Fruit fly (Drosophila melanogaster) whole organism, embryonic: ENCODE measurements around the gene Rab30.

Source experiments
- Bteb2 ChIP-seq: fragments of 200-800 bp; sonication (Bioruptor generic); optimal IDR thresholded peaks from 2 replicates; lab custom pipeline; 2016; ENCODE audit warnings: missing biosample characterization, missing genetic modification characterization
- CG10274 ChIP-seq: fragments of 200-800 bp; sonication (Bioruptor generic); optimal IDR thresholded peaks from 3 replicates; lab custom pipeline; 2017; ENCODE audit warnings: missing biosample characterization, mild to moderate bottlenecking, missing genetic modification characterization
- CG10543 ChIP-seq: fragments of 200-800 bp; sonication (Bioruptor generic); optimal IDR thresholded peaks from 3 replicates; lab custom pipeline; 2017; ENCODE audit warnings: missing biosample characterization, mild to moderate bottlenecking, missing genetic modification characterization, moderate library complexity
- CG11398 ChIP-seq: fragments of 200-800 bp; sonication (Bioruptor generic); optimal IDR thresholded peaks from 2 replicates; lab custom pipeline; 2016; ENCODE audit warnings: missing biosample characterization, missing genetic modification characterization
- CG11696 ChIP-seq: fragments of 200-800 bp; sonication (Bioruptor generic); IDR thresholded peaks from 2 replicates; pipeline ENCODE4 v1.3.6; 2022; ENCODE audit warnings: missing biosample characterization, missing genetic modification characterization
- CG12071 ChIP-seq: fragments of 200-800 bp; sonication (Bioruptor generic); optimal IDR thresholded peaks from 3 replicates; lab custom pipeline; 2018; ENCODE audit warnings: missing biosample characterization, mild to moderate bottlenecking, missing genetic modification characterization
- CG12299 ChIP-seq: fragments of 200-800 bp; sonication (Bioruptor generic); optimal IDR thresholded peaks from 2 replicates; lab custom pipeline; 2018; ENCODE audit warnings: missing biosample characterization, mild to moderate bottlenecking, missing genetic modification characterization
- CG12942 ChIP-seq: fragments of 200-800 bp; sonication (Bioruptor generic); optimal IDR thresholded peaks from 3 replicates; lab custom pipeline; 2016; ENCODE audit warnings: missing biosample characterization, missing genetic modification characterization
- CG13894 ChIP-seq: fragments of 200-800 bp; sonication (Bioruptor generic); optimal IDR thresholded peaks from 3 replicates; lab custom pipeline; 2018; ENCODE audit warnings: missing biosample characterization, mild to moderate bottlenecking, missing genetic modification characterization, moderate library complexity
- CG16815 ChIP-seq: fragments of 200-800 bp; sonication (Bioruptor generic); optimal IDR thresholded peaks from 3 replicates; lab custom pipeline; 2017; ENCODE audit warnings: missing biosample characterization, mild to moderate bottlenecking, missing genetic modification characterization
- CG30431 ChIP-seq: fragments of 200-800 bp; sonication (Bioruptor generic); optimal IDR thresholded peaks from 2 replicates; lab custom pipeline; 2017; ENCODE audit warnings: missing biosample characterization, missing genetic modification characterization
- CG31365 ChIP-seq: fragments of 200-800 bp; sonication (Bioruptor generic); optimal IDR thresholded peaks from 2 replicates; lab custom pipeline; 2018; ENCODE audit warnings: missing biosample characterization, mild to moderate bottlenecking, missing genetic modification characterization
- CG3163 ChIP-seq: fragments of 200-800 bp; sonication (Bioruptor generic); optimal IDR thresholded peaks from 3 replicates; lab custom pipeline; 2016; ENCODE audit warnings: missing biosample characterization, missing genetic modification characterization
- CG4282 ChIP-seq: fragments of 200-800 bp; sonication (Bioruptor generic); optimal IDR thresholded peaks from 2 replicates; lab custom pipeline; 2016; ENCODE audit warnings: missing biosample characterization, missing genetic modification characterization
- CG4854 ChIP-seq: fragments of 200-800 bp; sonication (Bioruptor generic); optimal IDR thresholded peaks from 2 replicates; lab custom pipeline; 2016; ENCODE audit warnings: missing biosample characterization, missing genetic modification characterization, inconsistent platforms
- CG6254 ChIP-seq: fragments of 200-800 bp; sonication (Bioruptor generic); optimal IDR thresholded peaks from 3 replicates; lab custom pipeline; 2017; ENCODE audit warnings: mild to moderate bottlenecking, missing biosample characterization, missing genetic modification reagents, missing genetic modification characterization
- CG6791 ChIP-seq: fragments of 200-800 bp; sonication (Bioruptor generic); IDR thresholded peaks from 3 replicates; pipeline ENCODE4 v1.3.6; 2022; ENCODE audit warnings: missing biosample characterization, missing genetic modification characterization; ENCODE audit not compliant: partially characterized antibody
- CG8089 ChIP-seq: fragments of 200-800 bp; sonication (Bioruptor generic); optimal IDR thresholded peaks from 3 replicates; lab custom pipeline; 2016; ENCODE audit warnings: missing biosample characterization, missing genetic modification characterization
- Dbx ChIP-seq: fragments of 200-800 bp; sonication (Bioruptor generic); IDR thresholded peaks from 3 replicates; pipeline ENCODE4 v1.3.6; 2022; ENCODE audit warnings: missing biosample characterization, missing genetic modification characterization
- Kr ChIP-seq: fragments of 200-800 bp; sonication (Bioruptor generic); optimal IDR thresholded peaks from 2 replicates; lab custom pipeline; 2017; ENCODE audit warnings: missing biosample characterization, mild to moderate bottlenecking, missing genetic modification characterization
- Lhr ChIP-seq: fragments of 200-800 bp; sonication (Bioruptor generic); optimal IDR thresholded peaks from 3 replicates; lab custom pipeline; 2017; ENCODE audit warnings: mild to moderate bottlenecking, missing biosample characterization, missing genetic modification reagents, missing genetic modification characterization
- Max ChIP-seq: fragments of 200-800 bp; sonication (Bioruptor generic); optimal IDR thresholded peaks from 2 replicates; lab custom pipeline; 2016; ENCODE audit warnings: missing biosample characterization, mild to moderate bottlenecking, missing genetic modification characterization
- NFAT ChIP-seq: fragments of 200-800 bp; sonication (Bioruptor generic); IDR thresholded peaks from 2 replicates; pipeline ENCODE4 v1.3.6; 2022; ENCODE audit warnings: missing biosample characterization, missing genetic modification characterization
- Ptx1 ChIP-seq: fragments of 200-800 bp; sonication (Bioruptor generic); IDR thresholded peaks from 2 replicates; pipeline ENCODE4 v1.3.6; 2022; ENCODE audit warnings: missing biosample characterization, missing genetic modification characterization
- Vsx1 ChIP-seq: fragments of 200-800 bp; sonication (Bioruptor generic); optimal IDR thresholded peaks from 2 replicates; lab custom pipeline; 2017; ENCODE audit warnings: missing biosample characterization, mild to moderate bottlenecking, missing genetic modification characterization, missing genetic modification reagents
- ac ChIP-seq: fragments of 200-800 bp; sonication (Bioruptor generic); optimal IDR thresholded peaks from 3 replicates; lab custom pipeline; 2017; ENCODE audit warnings: missing biosample characterization, mild to moderate bottlenecking, missing genetic modification characterization
- al ChIP-seq: fragments of 200-800 bp; sonication (Bioruptor generic); IDR thresholded peaks from 2 replicates; pipeline ENCODE4 v1.3.6; 2022; ENCODE audit warnings: missing biosample characterization, missing genetic modification characterization
- amos ChIP-seq: fragments of 200-800 bp; sonication (Bioruptor generic); IDR thresholded peaks from 2 replicates; pipeline ENCODE4 v1.3.6; 2022; ENCODE audit warnings: missing biosample characterization, missing genetic modification characterization; ENCODE audit not compliant: partially characterized antibody
- ase ChIP-seq: fragments of 200-800 bp; sonication (Bioruptor generic); IDR thresholded peaks from 3 replicates; pipeline ENCODE4 v1.3.6; 2022; ENCODE audit warnings: missing biosample characterization, missing genetic modification characterization
- cg ChIP-seq: fragments of 200-800 bp; sonication (Bioruptor generic); optimal IDR thresholded peaks from 3 replicates; lab custom pipeline; 2019; ENCODE audit warnings: missing biosample characterization, mild to moderate bottlenecking, missing genetic modification characterization, moderate library complexity
- cwo ChIP-seq: fragments of 200-800 bp; sonication (Bioruptor generic); optimal IDR thresholded peaks from 3 replicates; lab custom pipeline; 2017; ENCODE audit warnings: missing biosample characterization, missing genetic modification characterization, mild to moderate bottlenecking, moderate library complexity, missing genetic modification reagents
- da ChIP-seq: fragments of 200-800 bp; sonication (Bioruptor generic); optimal IDR thresholded peaks from 2 replicates; lab custom pipeline; 2016; ENCODE audit warnings: missing biosample characterization, missing genetic modification characterization
- dati ChIP-seq: fragments of 200-800 bp; sonication (Bioruptor generic); IDR thresholded peaks from 2 replicates; pipeline ENCODE4 v1.3.6; 2022; ENCODE audit warnings: missing biosample characterization, missing genetic modification characterization
- dysf ChIP-seq: fragments of 200-800 bp; sonication (Bioruptor generic); IDR thresholded peaks from 3 replicates; pipeline ENCODE4 v1.3.6; 2022; ENCODE audit warnings: missing biosample characterization, missing genetic modification characterization
- en ChIP-seq: fragments of 200-800 bp; sonication (Bioruptor generic); optimal IDR thresholded peaks from 2 replicates; lab custom pipeline; 2016; ENCODE audit warnings: missing biosample characterization, missing genetic modification characterization
- ftz-f1 ChIP-seq: fragments of 200-800 bp; sonication (Bioruptor generic); optimal IDR thresholded peaks from 2 replicates; lab custom pipeline; 2016; ENCODE audit warnings: missing biosample characterization, missing genetic modification characterization
- gfzf ChIP-seq: fragments of 200-800 bp; sonication (Bioruptor generic); optimal IDR thresholded peaks from 2 replicates; lab custom pipeline; 2016; ENCODE audit warnings: missing biosample characterization, mild to moderate bottlenecking, missing genetic modification characterization, moderate library complexity
- grn ChIP-seq: fragments of 200-800 bp; sonication (Bioruptor generic); optimal IDR thresholded peaks from 3 replicates; lab custom pipeline; 2017; ENCODE audit warnings: missing biosample characterization, missing genetic modification characterization
- ham ChIP-seq: fragments of 200-800 bp; sonication (Bioruptor generic); IDR thresholded peaks from 2 replicates; pipeline ENCODE4 v1.3.6; 2022; ENCODE audit warnings: missing biosample characterization, missing genetic modification characterization
- kah ChIP-seq: fragments of 200-800 bp; sonication (Bioruptor generic); optimal IDR thresholded peaks from 2 replicates; lab custom pipeline; 2018; ENCODE audit warnings: missing biosample characterization, mild to moderate bottlenecking, missing genetic modification characterization
- lmd ChIP-seq: fragments of 200-800 bp; sonication (Bioruptor generic); IDR thresholded peaks from 2 replicates; pipeline ENCODE4 v1.3.6; 2022; ENCODE audit warnings: missing biosample characterization, missing genetic modification characterization
- maf-S ChIP-seq: fragments of 200-800 bp; sonication (Bioruptor generic); optimal IDR thresholded peaks from 2 replicates; lab custom pipeline; 2016; ENCODE audit warnings: missing biosample characterization, missing genetic modification characterization
- mld ChIP-seq: fragments of 200-800 bp; sonication (Bioruptor generic); IDR thresholded peaks from 3 replicates; pipeline ENCODE4 v1.3.6; 2022; ENCODE audit warnings: missing biosample characterization, missing genetic modification characterization; ENCODE audit not compliant: partially characterized antibody
- nerfin-1 ChIP-seq: fragments of 200-800 bp; sonication (Bioruptor generic); optimal IDR thresholded peaks from 3 replicates; lab custom pipeline; 2019; ENCODE audit warnings: missing biosample characterization, mild to moderate bottlenecking, missing genetic modification characterization, moderate library complexity
- nerfin-2 ChIP-seq: fragments of 200-800 bp; sonication (Bioruptor generic); IDR thresholded peaks from 2 replicates; pipeline ENCODE4 v1.3.6; 2022; ENCODE audit warnings: missing biosample characterization, missing genetic modification characterization; ENCODE audit not compliant: partially characterized antibody
- pum ChIP-seq: fragments of 200-800 bp; sonication (Bioruptor generic); optimal IDR thresholded peaks from 2 replicates; lab custom pipeline; 2016; ENCODE audit warnings: missing biosample characterization, missing genetic modification characterization
- sug ChIP-seq: fragments of 200-800 bp; optimal IDR thresholded peaks from 2 replicates; lab custom pipeline; 2019; ENCODE audit warnings: missing biosample characterization, mild to moderate bottlenecking, missing genetic modification characterization, moderate library complexity
- tin ChIP-seq: fragments of 200-800 bp; sonication (Bioruptor generic); optimal IDR thresholded peaks from 3 replicates; lab custom pipeline; 2016; ENCODE audit warnings: missing biosample characterization, missing genetic modification characterization
- toy ChIP-seq: fragments of 200-800 bp; sonication (Bioruptor generic); IDR thresholded peaks from 2 replicates; pipeline ENCODE4 v1.3.6; 2022; ENCODE audit warnings: missing biosample characterization, missing genetic modification characterization
- vvl ChIP-seq: fragments of 200-800 bp; sonication (Bioruptor generic); IDR thresholded peaks from 2 replicates; pipeline ENCODE4 v1.3.6; 2022; ENCODE audit warnings: missing biosample characterization, missing genetic modification characterization
- wek ChIP-seq: fragments of 200-800 bp; sonication (Bioruptor generic); optimal IDR thresholded peaks from 3 replicates; lab custom pipeline; 2018; ENCODE audit warnings: missing biosample characterization, mild to moderate bottlenecking, missing genetic modification characterization, moderate library complexity

Rab30 gene

DNA sequence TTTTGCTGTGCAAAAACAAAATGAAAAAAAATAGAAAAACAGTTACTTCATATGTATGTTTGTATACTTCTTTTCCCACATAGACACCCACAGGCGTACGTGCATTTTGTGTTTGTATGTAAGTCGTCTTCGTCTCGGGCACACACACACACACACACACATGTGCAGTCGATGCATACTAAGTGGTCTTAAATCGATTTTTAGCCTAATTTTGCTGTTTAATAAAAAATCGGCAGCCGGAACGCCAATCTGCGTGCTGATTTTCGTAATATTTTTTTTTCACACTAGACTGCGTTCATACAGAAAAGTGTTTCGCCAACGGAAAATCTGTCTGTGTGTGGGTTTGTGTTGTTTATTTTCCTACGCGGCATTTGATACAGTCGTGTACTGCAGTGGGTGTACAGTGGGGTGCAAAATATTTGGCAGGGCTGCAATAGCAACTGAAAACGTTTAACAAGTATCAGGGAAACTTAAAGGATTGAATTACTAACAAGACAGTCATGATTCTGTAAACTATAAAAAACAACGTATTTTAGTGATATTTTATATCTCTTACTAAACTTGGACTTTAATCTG is 782 bp upstream of the Rab30 start (continued):
- TF ChIP-seq al (GFP tag; lab: Robert Waterston, UW) (no peak), CG8089 (GFP tag; lab: Kevin White, UChicago) (peak; percentile 16), CG12299 (tag; lab: Kevin White, UChicago) (no peak), dati (no peak), CG6791 (GFP tag; lab: Robert Waterston, UW) (no peak), ftz-f1 (no peak), mld (GFP tag; lab: Robert Waterston, UW) (no peak), NFAT (peak; percentile 28; the same call in 1 of the 2 replicates), nerfin-1 (tag; lab: Kevin White, UChicago) (no peak), sug (tag; lab: Kevin White, UChicago) (peak; percentile 9), toy (no peak), Dbx (GFP tag; lab: Robert Waterston, UW) (peak; percentile 34; the same call in 1 of the 3 replicates), maf-S (GFP tag; lab: Kevin White, UChicago) (peak; percentile 14), vvl (GFP tag; lab: Robert Waterston, UW) (peak; percentile 69), cg (GFP tag; lab: Kevin White, UChicago) (peak; percentile 97), dysf (GFP tag; lab: Robert Waterston, UW) (no peak), Kr (GFP tag; lab: Kevin White, UChicago) (no peak), CG11696 (GFP tag; lab: Robert Waterston, UW) (no peak), grn (no peak), CG10274 (no peak), nerfin-2 (GFP tag; lab: Robert Waterston, UW) (no peak), Bteb2 (GFP tag; lab: Kevin White, UChicago) (no peak), CG12071 (GFP tag; lab: Kevin White, UChicago) (no peak), tin (GFP tag; lab: Kevin White, UChicago) (no peak), ase (GFP tag; lab: Robert Waterston, UW) (peak; percentile 50; the same call in 1 of the 3 replicates), kah (GFP tag; lab: Kevin White, UChicago) (peak; percentile 17), Max (GFP tag; lab: Kevin White, UChicago) (peak; percentile 30), CG30431 (GFP tag; lab: Kevin White, UChicago) (no peak), pum (GFP tag; lab: Kevin White, UChicago) (peak; percentile 14), en (GFP tag; lab: Kevin White, UChicago) (no peak), CG12942 (GFP tag; lab: Kevin White, UChicago) (no peak), Vsx1 (peak; percentile 28), CG10543 (GFP tag; lab: Kevin White, UChicago) (peak; percentile 2), CG3163 (GFP tag; lab: Kevin White, UChicago) (no peak), amos (GFP tag; lab: Robert Waterston, UW) (no peak), CG4854 (no peak), cwo (GFP tag; lab: Kevin White, UChicago) (no peak), wek (GFP tag; lab: Kevin White, UChicago) (peak; percentile 41), CG16815 (GFP tag; lab: Kevin White, UChicago) (no peak), CG13894 (tag; lab: Kevin White, UChicago) (no peak), CG11398 (GFP tag; lab: Kevin White, UChicago) (no peak), Lhr (no peak), CG4282 (GFP tag; lab: Kevin White, UChicago) (no peak), ac (GFP tag; lab: Kevin White, UChicago) (no peak), lmd (GFP tag; lab: Robert Waterston, UW) (peak; percentile 44; the same call in 1 of the 2 replicates), da (GFP tag; lab: Kevin White, UChicago) (peak; percentile 15), Ptx1 (peak; percentile 42; the same call in 1 of the 2 replicates), CG31365 (tag; lab: Kevin White, UChicago) (no peak), gfzf (GFP tag; lab: Kevin White, UChicago) (no peak), CG6254 (GFP tag; lab: Kevin White, UChicago) (no peak), ham (GFP tag; lab: Robert Waterston, UW) (no peak)
